Fruit fly (Drosophila melanogaster) whole organism, embryonic: ENCODE measurements around the gene lwr.

Experiments used
- Abd-B ChIP-seq: fragments of 200-800 bp; sonication (Bioruptor generic); optimal IDR thresholded peaks from 2 replicates; lab custom pipeline; 2018; ENCODE audit warnings: missing biosample characterization, mild to moderate bottlenecking, missing genetic modification characterization, moderate library complexity
- Bteb2 ChIP-seq: fragments of 200-800 bp; sonication (Bioruptor generic); optimal IDR thresholded peaks from 2 replicates; lab custom pipeline; 2016; ENCODE audit warnings: missing biosample characterization, missing genetic modification characterization
- CG12071 ChIP-seq: fragments of 200-800 bp; sonication (Bioruptor generic); optimal IDR thresholded peaks from 3 replicates; lab custom pipeline; 2018; ENCODE audit warnings: missing biosample characterization, mild to moderate bottlenecking, missing genetic modification characterization
- CG13894 ChIP-seq: fragments of 200-800 bp; sonication (Bioruptor generic); optimal IDR thresholded peaks from 3 replicates; lab custom pipeline; 2018; ENCODE audit warnings: missing biosample characterization, mild to moderate bottlenecking, missing genetic modification characterization, moderate library complexity
- CG15073 ChIP-seq: fragments of 200-800 bp; sonication (Bioruptor generic); optimal IDR thresholded peaks from 2 replicates; lab custom pipeline; 2016; ENCODE audit warnings: missing biosample characterization, missing genetic modification characterization
- CG15269 ChIP-seq: fragments of 200-800 bp; sonication (Bioruptor generic); optimal IDR thresholded peaks from 2 replicates; lab custom pipeline; 2018; ENCODE audit warnings: missing biosample characterization, mild to moderate bottlenecking, missing genetic modification characterization, moderate library complexity
- CG4404 ChIP-seq: fragments of 200-800 bp; sonication (Bioruptor generic); IDR thresholded peaks from 2 replicates; pipeline ENCODE4 v1.3.6; 2022; ENCODE audit warnings: missing biosample characterization, missing genetic modification characterization
- Hr51 ChIP-seq, 2 experiments: fragments of 200-800 bp; sonication (Bioruptor generic); optimal IDR thresholded peaks; 2 replicates in 1 of 2; 3 replicates in 1 of 2; lab custom pipeline; 2016 to 2018; ENCODE audit warnings: missing biosample characterization in 2 of 2, missing genetic modification characterization in 2 of 2, mild to moderate bottlenecking in 1 of 2, moderate library complexity in 1 of 2
- Oli ChIP-seq: fragments of 200-800 bp; sonication (Bioruptor generic); optimal IDR thresholded peaks from 2 replicates; lab custom pipeline; 2018; ENCODE audit warnings: missing biosample characterization, mild to moderate bottlenecking, missing genetic modification characterization, moderate library complexity
- corto ChIP-seq: fragments of 200-800 bp; sonication (Bioruptor generic); optimal IDR thresholded peaks from 2 replicates; lab custom pipeline; 2016; ENCODE audit warnings: missing biosample characterization, mild to moderate bottlenecking, missing genetic modification characterization, moderate library complexity
- en ChIP-seq: fragments of 200-800 bp; sonication (Bioruptor generic); optimal IDR thresholded peaks from 2 replicates; lab custom pipeline; 2016; ENCODE audit warnings: missing biosample characterization, missing genetic modification characterization
- gt ChIP-seq: fragments of 200-800 bp; sonication (Bioruptor generic); IDR thresholded peaks from 2 replicates; pipeline ENCODE4 v1.3.6; 2022; ENCODE audit warnings: missing biosample characterization, missing genetic modification characterization
- kah ChIP-seq: fragments of 200-800 bp; sonication (Bioruptor generic); optimal IDR thresholded peaks from 2 replicates; lab custom pipeline; 2018; ENCODE audit warnings: missing biosample characterization, mild to moderate bottlenecking, missing genetic modification characterization
- tx ChIP-seq: fragments of 200-800 bp; sonication (Bioruptor generic); optimal IDR thresholded peaks from 2 replicates; lab custom pipeline; 2016; ENCODE audit warnings: missing biosample characterization, missing genetic modification characterization

DNA sequence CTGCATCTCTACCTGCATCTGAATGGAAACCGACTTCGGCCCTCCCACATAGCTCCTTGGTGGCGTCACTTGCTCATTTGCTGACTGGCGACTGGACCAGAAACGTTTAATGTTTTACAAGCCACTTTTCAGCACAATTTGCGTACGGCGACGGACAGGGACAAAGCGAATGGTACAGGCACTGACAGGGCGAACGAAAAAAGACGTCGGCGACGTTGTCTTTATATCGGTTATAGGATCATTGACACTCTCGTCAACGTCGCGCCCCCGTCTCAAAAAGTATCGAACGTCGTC lies 23.8 kb downstream of the lwr start:
- TF ChIP-seq Oli, result no peak
- TF ChIP-seq tx, result no peak
- no peak for TF ChIP-seq CG15269 (tag; lab: Kevin White, UChicago)
- no peak for TF ChIP-seq CG12071
- no peak for TF ChIP-seq Hr51 (GFP tag; optimal IDR thresholded peaks at IDR 0.05; lab: Kevin White, UChicago)
- no peak for TF ChIP-seq gt (GFP tag; lab: Robert Waterston, UW)
- TF ChIP-seq en, result no peak
- TF ChIP-seq Abd-B, result no peak
- no peak for TF ChIP-seq Bteb2
- no peak for TF ChIP-seq kah (GFP tag; lab: Kevin White, UChicago)
- TF ChIP-seq CG15073 (GFP tag; lab: Kevin White, UChicago), result no peak
- no peak for TF ChIP-seq CG13894 (tag; lab: Kevin White, UChicago)
- TF ChIP-seq corto (GFP tag; lab: Kevin White, UChicago), result no peak
- no peak for TF ChIP-seq CG4404
